Worm (Caenorhabditis elegans) whole organism, young adult: ENCODE measurements around the gene C29A12.6.

Source experiments
- B0261.1 ChIP-seq: sonication (generic microtip); optimal IDR thresholded peaks from 2 replicates; lab custom pipeline; 2016; ENCODE audit warnings: mild to moderate bottlenecking, missing genetic modification characterization, moderate library complexity, missing compliant biosample characterization
- C06A6.2 ChIP-seq: fragments of 200-800 bp; sonication (Bioruptor generic); conservative IDR thresholded peaks from 2 replicates; pipeline ENCODE4 v1.3.6; 2022; ENCODE audit warnings: missing genetic modification characterization, missing compliant biosample characterization
- F23B12.7 ChIP-seq: sonication (generic microtip); optimal IDR thresholded peaks from 2 replicates; lab custom pipeline; 2017; ENCODE audit warnings: missing genetic modification characterization, mild to moderate bottlenecking, missing compliant biosample characterization, antibody characterized with exemption, moderate library complexity; ENCODE audit not compliant: insufficient read depth
- F52B5.7 ChIP-seq: sonication (generic microtip); optimal IDR thresholded peaks from 2 replicates; lab custom pipeline; 2016; ENCODE audit warnings: mild to moderate bottlenecking, missing genetic modification characterization, missing compliant biosample characterization
- F57C9.4 ChIP-seq: sonication (generic microtip); optimal IDR thresholded peaks from 2 replicates; lab custom pipeline; 2017; ENCODE audit warnings: mild to moderate bottlenecking, missing genetic modification characterization, missing compliant biosample characterization
- K11D2.4 ChIP-seq: fragments of 200-800 bp; sonication (Bioruptor generic); IDR thresholded peaks from 2 replicates; pipeline ENCODE4 v1.3.6; 2022; ENCODE audit warnings: missing genetic modification reagents, missing genetic modification characterization, missing compliant biosample characterization
- Y56A3A.18 ChIP-seq: fragments of 200-800 bp; sonication (Bioruptor generic); IDR thresholded peaks from 2 replicates; pipeline ENCODE4 v1.3.6; 2022; ENCODE audit warnings: missing genetic modification reagents, missing genetic modification characterization, missing compliant biosample characterization
- akir-1 ChIP-seq: fragments of 200-800 bp; sonication (Bioruptor generic); optimal IDR thresholded peaks from 2 replicates; lab custom pipeline; 2018; ENCODE audit warnings: mild to moderate bottlenecking, missing genetic modification characterization, moderate library complexity, missing compliant biosample characterization
- aptf-3 ChIP-seq: fragments of 200-800 bp; sonication (Bioruptor generic); IDR thresholded peaks from 2 replicates; pipeline ENCODE4 v1.3.6; 2022; ENCODE audit warnings: missing genetic modification characterization, missing compliant biosample characterization
- cebp-1 ChIP-seq, 2 experiments: fragments of 200-800 bp in 1 of 2; sonication (Bioruptor generic) in 1 of 2; sonication (generic microtip) in 1 of 2; IDR thresholded peaks in 1 of 2; optimal IDR thresholded peaks in 1 of 2; 2 replicates each; pipeline versions ENCODE4 v1.3.6 to Lab custom; 2017 to 2022; ENCODE audit warnings: missing compliant biosample characterization in 2 of 2, missing genetic modification characterization in 2 of 2, mild to moderate bottlenecking in 1 of 2, missing genetic modification reagents in 1 of 2, moderate library complexity in 1 of 2
- chd-7 ChIP-seq: sonication (generic microtip); optimal IDR thresholded peaks from 2 replicates; lab custom pipeline; 2016; ENCODE audit warnings: mild to moderate bottlenecking, missing genetic modification characterization, moderate library complexity, missing compliant biosample characterization
- ets-4 ChIP-seq: fragments of 200-800 bp; sonication (Bioruptor generic); optimal IDR thresholded peaks from 2 replicates; lab custom pipeline; 2018; ENCODE audit warnings: mild to moderate bottlenecking, missing genetic modification characterization, missing compliant biosample characterization
- hlh-12 ChIP-seq: sonication (generic microtip); optimal IDR thresholded peaks from 2 replicates; lab custom pipeline; 2016; ENCODE audit warnings: missing genetic modification characterization, missing compliant biosample characterization
- hmg-1.2 ChIP-seq: fragments of 200-800 bp; sonication (Bioruptor generic); IDR thresholded peaks from 2 replicates; pipeline ENCODE4 v1.3.6; 2022; ENCODE audit warnings: missing genetic modification reagents, missing genetic modification characterization, missing compliant biosample characterization
- lag-1 ChIP-seq: fragments of 200-800 bp; sonication (Bioruptor generic); IDR thresholded peaks from 2 replicates; pipeline ENCODE4 v1.3.6; 2022; ENCODE audit warnings: missing genetic modification reagents, missing genetic modification characterization, missing compliant biosample characterization
- let-607 ChIP-seq, 2 experiments: fragments of 200-800 bp in 1 of 2; sonication (Bioruptor generic) in 1 of 2; sonication (generic microtip) in 1 of 2; optimal IDR thresholded peaks; 2 replicates each; lab custom pipeline; 2016 to 2018; ENCODE audit warnings: mild to moderate bottlenecking in 2 of 2, missing compliant biosample characterization in 2 of 2, missing genetic modification characterization in 2 of 2, moderate library complexity in 2 of 2, missing genotype in 1 of 2
- lir-1 ChIP-seq: fragments of 200-800 bp; sonication (Bioruptor generic); conservative IDR thresholded peaks from 2 replicates; pipeline ENCODE4 v1.3.6; 2022; ENCODE audit warnings: missing genetic modification reagents, missing genetic modification characterization, missing compliant biosample characterization
- lsl-1 ChIP-seq: fragments of 200-800 bp; sonication (Bioruptor generic); optimal IDR thresholded peaks from 2 replicates; lab custom pipeline; 2018; ENCODE audit warnings: mild to moderate bottlenecking, missing genetic modification characterization, moderate library complexity, missing compliant biosample characterization
- nfya-1 ChIP-seq: sonication (generic microtip); optimal IDR thresholded peaks from 2 replicates; lab custom pipeline; 2017; ENCODE audit warnings: antibody characterized with exemption, missing compliant biosample characterization, missing genetic modification characterization, borderline replicate concordance; ENCODE audit not compliant: insufficient read depth
- nfya-2 ChIP-seq: fragments of 200-800 bp; sonication (Bioruptor generic); IDR thresholded peaks from 2 replicates; pipeline ENCODE4 v1.3.6; 2022; ENCODE audit warnings: missing genetic modification reagents, missing genetic modification characterization, missing compliant biosample characterization
- nhr-27 ChIP-seq: fragments of 200-800 bp; sonication (Bioruptor generic); optimal IDR thresholded peaks from 2 replicates; lab custom pipeline; 2018; ENCODE audit warnings: mild to moderate bottlenecking, missing genetic modification characterization, moderate library complexity, missing compliant biosample characterization
- nhr-80 ChIP-seq: sonication (generic microtip); optimal IDR thresholded peaks from 2 replicates; lab custom pipeline; 2016; ENCODE audit warnings: missing genetic modification characterization, missing compliant biosample characterization
- pbrm-1 ChIP-seq: fragments of 200-800 bp; sonication (Bioruptor generic); IDR thresholded peaks from 2 replicates; pipeline ENCODE4 v1.3.6; 2022; ENCODE audit warnings: missing genetic modification reagents, missing genetic modification characterization, missing compliant biosample characterization
- pha-4 ChIP-seq: fragments of 150-350 bp; sonication (generic microtip); optimal IDR thresholded peaks from 2 replicates; lab custom pipeline; 2014; ENCODE audit warnings: missing biosample characterization, missing genetic modification reagents, missing genetic modification characterization
- rec-8 ChIP-seq, 2 experiments: sonication (generic microtip); optimal IDR thresholded peaks; 2 replicates each; lab custom pipeline; 2016; ENCODE audit warnings: mild to moderate bottlenecking in 2 of 2, missing genetic modification characterization in 2 of 2, missing genetic modification reagents in 2 of 2, missing genotype in 2 of 2, missing biosample characterization in 1 of 2, missing compliant biosample characterization in 1 of 2, moderate library complexity in 1 of 2
- sea-2 ChIP-seq: fragments of 200-800 bp; sonication (Bioruptor generic); IDR thresholded peaks from 2 replicates; pipeline ENCODE4 v1.3.6; 2022; ENCODE audit warnings: missing genetic modification characterization, missing compliant biosample characterization
- snpc-1.1 ChIP-seq: sonication (generic microtip); optimal IDR thresholded peaks from 2 replicates; lab custom pipeline; 2017; ENCODE audit warnings: missing genetic modification characterization, mild to moderate bottlenecking, missing compliant biosample characterization, antibody characterized with exemption, moderate library complexity, missing genotype, missing genetic modification reagents; ENCODE audit not compliant: insufficient read depth
- snpc-1.3 ChIP-seq: sonication (generic microtip); optimal IDR thresholded peaks from 2 replicates; lab custom pipeline; 2017; ENCODE audit warnings: missing genetic modification characterization, mild to moderate bottlenecking, missing compliant biosample characterization, antibody characterized with exemption, moderate library complexity, missing genotype, missing genetic modification reagents; ENCODE audit not compliant: insufficient read depth
- tbp1 ChIP-seq: fragments of 200-800 bp; sonication (Bioruptor generic); optimal IDR thresholded peaks from 2 replicates; lab custom pipeline; 2018; ENCODE audit warnings: mild to moderate bottlenecking, missing genetic modification characterization, missing compliant biosample characterization
- tbx-9 ChIP-seq: sonication (generic microtip); optimal IDR thresholded peaks from 2 replicates; lab custom pipeline; 2016; ENCODE audit warnings: borderline replicate concordance, missing genetic modification characterization, inconsistent platforms, missing compliant biosample characterization
- unc-62 ChIP-seq: fragments of 150-350 bp; optimal IDR thresholded peaks from 2 replicates; lab custom pipeline; 2014; ENCODE audit warnings: missing biosample characterization, missing genetic modification reagents, missing genetic modification characterization
- xnd-1 ChIP-seq: sonication (generic microtip); optimal IDR thresholded peaks from 2 replicates; lab custom pipeline; 2016; ENCODE audit warnings: missing genotype, missing genetic modification reagents, missing genetic modification characterization, missing compliant biosample characterization
- ztf-26 ChIP-seq: sonication (generic microtip); optimal IDR thresholded peaks from 2 replicates; lab custom pipeline; 2017; ENCODE audit warnings: missing genetic modification characterization, missing compliant biosample characterization
- ztf-28 ChIP-seq: fragments of 200-800 bp; sonication (Bioruptor generic); IDR thresholded peaks from 2 replicates; pipeline ENCODE4 v1.3.6; 2022; ENCODE audit warnings: missing genetic modification reagents, missing genetic modification characterization, missing compliant biosample characterization

Gene C29A12.6

DNA sequence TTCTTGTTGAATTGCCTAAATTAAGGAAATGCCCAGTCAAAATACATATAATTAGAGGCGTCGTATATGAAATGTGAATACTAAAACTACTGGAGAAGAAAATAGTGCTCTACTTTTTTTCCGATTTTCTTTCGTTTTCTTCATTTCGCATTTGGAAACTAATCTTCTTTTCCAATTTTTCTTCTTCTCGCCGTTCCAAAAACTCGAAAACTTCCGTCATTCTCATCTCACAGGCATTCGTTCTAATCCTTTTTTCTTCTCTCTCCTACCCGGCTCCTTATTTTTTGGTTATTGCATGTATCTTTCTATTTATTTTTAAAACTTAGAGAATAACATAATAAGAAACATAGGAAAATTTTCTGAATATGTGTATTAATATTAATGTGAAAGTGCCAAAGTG, 14.1 kb upstream of the C29A12.6 start:
- no peak for TF ChIP-seq pbrm-1 (GFP tag; lab: Robert Waterston, UW)
- no peak for TF ChIP-seq F23B12.7 (tag; lab: Kevin White, UChicago)
- TF ChIP-seq ztf-28 (GFP tag; lab: Robert Waterston, UW): no peak
- no peak for TF ChIP-seq let-607 (tag; optimal IDR thresholded peaks at IDR 0.05; lab: Kevin White, UChicago)
- TF ChIP-seq K11D2.4: no peak
- TF ChIP-seq snpc-1.3 (tag; lab: Kevin White, UChicago): no peak
- TF ChIP-seq pha-4 (tag; lab: Kevin White, UChicago): no peak
- no peak for TF ChIP-seq sea-2
- no peak for TF ChIP-seq nhr-27 (tag; lab: Kevin White, UChicago)
- no peak for TF ChIP-seq tbp1 (GFP tag; lab: Kevin White, UChicago)
- no peak for TF ChIP-seq B0261.1 (tag; lab: Kevin White, UChicago)
- TF ChIP-seq nfya-2: no peak
- no peak for TF ChIP-seq hlh-12
- TF ChIP-seq Y56A3A.18: no peak
- TF ChIP-seq ets-4 (GFP tag; lab: Kevin White, UChicago): no peak
- no peak for TF ChIP-seq lag-1 (GFP tag; lab: Robert Waterston, UW)
- no peak for TF ChIP-seq lir-1 (GFP tag; lab: Robert Waterston, UW)
- TF ChIP-seq tbx-9 (tag; lab: Kevin White, UChicago): no peak

DNA sequence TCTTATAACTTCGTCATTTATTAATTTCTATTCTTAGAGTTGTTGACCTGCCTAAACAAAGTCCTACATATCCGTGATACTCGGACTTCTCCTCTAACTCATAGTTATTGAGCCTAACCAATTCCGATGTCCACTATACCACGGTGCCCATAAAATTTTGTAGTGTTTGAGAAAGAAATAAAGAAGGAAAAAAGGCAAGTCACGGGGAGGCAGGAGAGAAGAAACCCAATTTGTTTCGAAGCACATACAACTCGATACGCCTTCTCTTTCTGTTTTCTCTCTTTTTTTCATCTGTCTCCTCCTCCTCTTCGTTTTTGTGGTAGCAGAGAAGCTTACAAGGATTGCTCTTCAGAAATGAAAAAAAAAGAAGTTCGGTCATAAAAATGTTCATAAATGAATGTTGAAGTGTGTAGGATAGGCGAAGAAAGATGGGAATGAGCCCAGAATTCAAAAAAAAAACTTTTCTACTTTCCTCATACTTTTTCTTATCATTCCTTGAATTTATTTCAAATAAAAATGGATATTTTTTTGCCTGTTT, 12.2 kb upstream of the C29A12.6 start:
- no peak for TF ChIP-seq akir-1 (GFP tag; lab: Kevin White, UChicago)
- no peak for TF ChIP-seq hmg-1.2 (GFP tag; lab: Robert Waterston, UW)
- no peak for TF ChIP-seq F52B5.7 (tag; lab: Kevin White, UChicago)
- TF ChIP-seq nhr-80: no peak
- no peak for TF ChIP-seq unc-62 (GFP tag; lab: Kevin White, UChicago)

DNA sequence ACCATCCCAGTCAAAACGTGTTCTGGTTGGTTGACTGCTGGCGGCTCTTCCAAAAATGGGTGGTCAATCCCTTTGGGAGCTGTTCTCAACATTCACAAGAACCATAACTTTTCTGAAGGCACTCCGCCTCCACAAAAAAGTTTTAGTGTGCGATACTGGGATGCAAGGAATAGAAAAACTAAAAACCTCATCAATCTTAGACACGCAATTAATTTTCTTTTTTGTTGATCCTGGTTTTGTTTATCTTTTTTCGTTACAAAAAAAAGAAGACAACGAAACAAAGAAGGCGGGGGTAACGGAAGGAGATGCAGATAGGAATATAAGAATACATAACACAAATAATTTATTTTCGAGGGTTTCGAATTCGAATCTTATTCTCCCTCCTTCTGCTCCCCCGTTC, 8.8 kb upstream of the C29A12.6 start:
- TF ChIP-seq chd-7 (tag; lab: Kevin White, UChicago) (no peak), lsl-1 (GFP tag; lab: Kevin White, UChicago) (no peak), aptf-3 (GFP tag; lab: Robert Waterston, UW) (no peak), F23B12.7 (tag; lab: Kevin White, UChicago) (no peak)

DNA sequence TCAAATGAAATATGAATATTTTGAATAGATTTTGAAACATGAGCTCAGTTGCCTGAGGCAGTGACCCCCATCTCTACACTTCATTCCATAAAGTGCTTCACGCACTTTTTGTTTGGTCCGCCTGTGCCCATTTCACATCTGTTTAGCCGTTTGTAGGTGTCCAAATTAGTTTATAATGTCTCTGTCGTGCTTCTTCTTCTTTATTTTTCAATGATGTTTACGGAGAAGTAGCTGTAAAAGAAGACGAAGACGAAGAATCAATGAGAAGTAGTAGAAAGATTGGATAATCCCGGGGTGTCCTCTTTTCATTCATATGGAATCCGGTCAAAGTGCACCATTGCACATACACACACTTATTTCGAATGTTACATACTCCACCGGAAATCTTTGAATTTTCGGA, 7.6 kb upstream of the C29A12.6 start:
- TF ChIP-seq cebp-1 (GFP tag; IDR thresholded peaks at IDR 0.05; lab: Robert Waterston, UW) (no peak), cebp-1 (tag; optimal IDR thresholded peaks at IDR 0.05; lab: Kevin White, UChicago) (no peak), nfya-1 (no peak)

DNA sequence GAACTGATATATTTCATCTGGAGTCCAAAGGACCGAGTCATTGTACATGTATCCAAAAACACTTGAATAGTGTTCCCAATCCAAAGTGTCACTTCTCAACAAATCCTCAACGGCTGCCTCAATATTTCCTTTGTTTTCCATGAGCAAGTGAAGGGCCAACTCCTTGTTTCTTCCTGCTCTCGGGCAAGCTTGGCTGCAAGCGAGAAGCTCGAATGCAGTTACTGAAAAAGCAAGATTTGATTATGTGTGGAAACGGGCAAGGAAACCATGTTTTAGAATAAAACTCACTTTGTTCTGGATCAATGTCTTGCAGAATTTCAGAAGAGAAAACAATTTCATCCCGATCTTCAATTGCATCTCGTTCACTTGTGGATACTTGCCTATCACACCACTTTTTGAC, 7.2 kb downstream of the C29A12.6 start:
- TF ChIP-seq xnd-1 (tag; lab: Kevin White, UChicago) (no peak), nhr-80 (no peak), ztf-28 (GFP tag; lab: Robert Waterston, UW) (no peak), F57C9.4 (no peak), ztf-26 (tag; lab: Kevin White, UChicago) (no peak), C06A6.2 (GFP tag; lab: Robert Waterston, UW) (no peak), rec-8 (tag; optimal IDR thresholded peaks at IDR 0.05; lab: Kevin White, UChicago) (no peak), snpc-1.1 (no peak)
- TF ChIP-seq, all 124 proteins: peak for 0
